Worm (Caenorhabditis elegans): ENCODE data around the gene C04A11.2.

- TF ChIP-seq dao-5 (tag; optimal IDR thresholded peaks at IDR 0.05) (no peak), him-1 (tag; optimal IDR thresholded peaks at IDR 0.05) (no peak)
Measured at ce11 chrX:13660206-13660605, 8.4 kb downstream of the C04A11.2 start, which contains the start of gene C04A11.1.
